Fruit fly (Drosophila melanogaster) whole organism, prepupa: ENCODE measurements around the gene CG4186.

Experiments used
- CG10631 ChIP-seq: fragments of 200-800 bp; sonication (Bioruptor generic); optimal IDR thresholded peaks from 2 replicates; lab custom pipeline; 2016; ENCODE audit warnings: missing biosample characterization, missing genetic modification characterization
- CG11902 ChIP-seq: fragments of 200-800 bp; sonication (Bioruptor generic); optimal IDR thresholded peaks from 3 replicates; lab custom pipeline; 2016; ENCODE audit warnings: missing biosample characterization, missing genetic modification characterization
- CG15336 ChIP-seq: fragments of 200-800 bp; sonication (Bioruptor generic); IDR thresholded peaks from 2 replicates; pipeline ENCODE4 v1.3.6; 2022; ENCODE audit warnings: missing biosample characterization, missing genetic modification characterization
- CG1621 ChIP-seq: fragments of 200-800 bp; sonication (Bioruptor generic); optimal IDR thresholded peaks from 3 replicates; lab custom pipeline; 2018; ENCODE audit warnings: missing biosample characterization, mild to moderate bottlenecking, missing genetic modification characterization
- CG31627 ChIP-seq: fragments of 200-800 bp; sonication (Bioruptor generic); optimal IDR thresholded peaks from 3 replicates; lab custom pipeline; 2016; ENCODE audit warnings: missing biosample characterization, missing genetic modification characterization
- CG34406 ChIP-seq: fragments of 200-800 bp; sonication (Bioruptor generic); optimal IDR thresholded peaks from 3 replicates; lab custom pipeline; 2016; ENCODE audit warnings: missing biosample characterization, missing genetic modification characterization
- CG3919 ChIP-seq: fragments of 200-800 bp; sonication (Bioruptor generic); optimal IDR thresholded peaks from 3 replicates; lab custom pipeline; 2016; ENCODE audit warnings: missing biosample characterization, missing genetic modification characterization
- CG4318 ChIP-seq: fragments of 200-800 bp; sonication (Bioruptor generic); optimal IDR thresholded peaks from 3 replicates; lab custom pipeline; 2017; ENCODE audit warnings: missing biosample characterization, mild to moderate bottlenecking, missing genetic modification characterization
- CG6163 ChIP-seq: fragments of 200-800 bp; sonication (Bioruptor generic); IDR thresholded peaks from 3 replicates; pipeline ENCODE4 v1.3.6; 2022; ENCODE audit warnings: missing biosample characterization, missing genetic modification characterization
- CG6276 ChIP-seq: fragments of 200-800 bp; sonication (Bioruptor generic); optimal IDR thresholded peaks from 2 replicates; lab custom pipeline; 2017; ENCODE audit warnings: missing biosample characterization, mild to moderate bottlenecking, missing genetic modification characterization
- CG6808 ChIP-seq: fragments of 200-800 bp; sonication (Bioruptor generic); optimal IDR thresholded peaks from 3 replicates; lab custom pipeline; 2017; ENCODE audit warnings: missing biosample characterization, missing genetic modification characterization, mild to moderate bottlenecking, moderate library complexity, missing genetic modification reagents
- CG7368 ChIP-seq: fragments of 200-800 bp; sonication (Bioruptor generic); optimal IDR thresholded peaks from 3 replicates; lab custom pipeline; 2016; ENCODE audit warnings: missing biosample characterization, missing genetic modification characterization
- CG8119 ChIP-seq: fragments of 200-800 bp; sonication (Bioruptor generic); IDR thresholded peaks from 3 replicates; pipeline ENCODE4 v1.3.6; 2022; ENCODE audit warnings: missing biosample characterization, missing genetic modification characterization
- CG8319 ChIP-seq: fragments of 200-800 bp; sonication (Bioruptor generic); optimal IDR thresholded peaks from 3 replicates; lab custom pipeline; 2016; ENCODE audit warnings: missing biosample characterization, missing genetic modification characterization
- CG8632 ChIP-seq: fragments of 200-800 bp; sonication (Bioruptor generic); optimal IDR thresholded peaks from 3 replicates; lab custom pipeline; 2016; ENCODE audit warnings: missing biosample characterization, missing genetic modification characterization
- CG9139 ChIP-seq: fragments of 200-800 bp; sonication (Bioruptor generic); optimal IDR thresholded peaks from 3 replicates; lab custom pipeline; 2017; ENCODE audit warnings: missing biosample characterization, mild to moderate bottlenecking, missing genetic modification characterization
- Eip75B ChIP-seq: fragments of 200-800 bp; sonication (Bioruptor generic); optimal IDR thresholded peaks from 3 replicates; lab custom pipeline; 2016; ENCODE audit warnings: missing biosample characterization, missing genetic modification characterization
- Eip78C ChIP-seq: fragments of 200-800 bp; sonication (Bioruptor generic); peaks from one replicate; lab custom pipeline; 2016; ENCODE audit warnings: missing biosample characterization, missing genetic modification characterization
- Eip93F ChIP-seq: fragments of 200-800 bp; sonication (Bioruptor generic); optimal IDR thresholded peaks from 2 replicates; lab custom pipeline; 2016; ENCODE audit warnings: missing biosample characterization, mild to moderate bottlenecking, missing genetic modification characterization
- Hr38 ChIP-seq: sonication (Bioruptor generic); optimal IDR thresholded peaks from 2 replicates; lab custom pipeline; 2016; ENCODE audit warnings: missing biosample characterization, missing genetic modification characterization
- Hr39 ChIP-seq: fragments of 200-800 bp; sonication (Bioruptor generic); optimal IDR thresholded peaks from 2 replicates; lab custom pipeline; 2016; ENCODE audit warnings: missing biosample characterization, missing genetic modification characterization
- Hr4 ChIP-seq: fragments of 200-800 bp; sonication (Bioruptor generic); optimal IDR thresholded peaks from 3 replicates; lab custom pipeline; 2016; ENCODE audit warnings: missing biosample characterization, missing genetic modification characterization
- Lpt ChIP-seq: fragments of 200-800 bp; sonication (Bioruptor generic); optimal IDR thresholded peaks from 3 replicates; lab custom pipeline; 2016; ENCODE audit warnings: missing biosample characterization, missing genetic modification characterization
- Met ChIP-seq: fragments of 200-800 bp; sonication (Bioruptor generic); optimal IDR thresholded peaks from 3 replicates; lab custom pipeline; 2016; ENCODE audit warnings: missing biosample characterization, missing genetic modification characterization
- OdsH ChIP-seq: fragments of 200-800 bp; sonication (Bioruptor generic); optimal IDR thresholded peaks from 3 replicates; lab custom pipeline; 2016; ENCODE audit warnings: missing biosample characterization, missing genetic modification characterization
- Sox102F ChIP-seq: fragments of 200-800 bp; sonication (Bioruptor generic); optimal IDR thresholded peaks from 2 replicates; lab custom pipeline; 2016; ENCODE audit warnings: missing biosample characterization, mild to moderate bottlenecking, missing genetic modification characterization
- Sox14 ChIP-seq: fragments of 200-800 bp; sonication (Bioruptor generic); optimal IDR thresholded peaks from 3 replicates; lab custom pipeline; 2016; ENCODE audit warnings: missing biosample characterization, missing genetic modification characterization
- cyc ChIP-seq: fragments of 200-800 bp; sonication (Bioruptor generic); optimal IDR thresholded peaks from 3 replicates; lab custom pipeline; 2016; ENCODE audit warnings: missing biosample characterization, missing genetic modification characterization
- dsx ChIP-seq: fragments of 200-800 bp; optimal IDR thresholded peaks from 3 replicates; lab custom pipeline; 2019; ENCODE audit warnings: missing biosample characterization, mild to moderate bottlenecking, missing genetic modification characterization, moderate library complexity; ENCODE audit not compliant: poor library complexity, severe bottlenecking
- esn ChIP-seq: fragments of 200-800 bp; sonication (Bioruptor generic); optimal IDR thresholded peaks from 2 replicates; lab custom pipeline; 2016; ENCODE audit warnings: missing biosample characterization, mild to moderate bottlenecking, missing genetic modification characterization, moderate library complexity
- fd85E ChIP-seq: fragments of 200-800 bp; sonication (Bioruptor generic); optimal IDR thresholded peaks from 3 replicates; lab custom pipeline; 2016; ENCODE audit warnings: missing biosample characterization, missing genetic modification characterization
- fkh ChIP-seq: fragments of 200-800 bp; sonication (Bioruptor generic); optimal IDR thresholded peaks from 3 replicates; lab custom pipeline; 2017; ENCODE audit warnings: missing biosample characterization, mild to moderate bottlenecking, missing genetic modification characterization, moderate library complexity
- lz ChIP-seq: fragments of 200-800 bp; sonication (Bioruptor generic); optimal IDR thresholded peaks from 3 replicates; lab custom pipeline; 2016; ENCODE audit warnings: missing biosample characterization, missing genetic modification characterization
- net ChIP-seq: fragments of 200-800 bp; sonication (Bioruptor generic); optimal IDR thresholded peaks from 3 replicates; lab custom pipeline; 2016; ENCODE audit warnings: missing biosample characterization, missing genetic modification characterization
- salr ChIP-seq, 2 experiments: fragments of 200-800 bp; sonication (Bioruptor generic); optimal IDR thresholded peaks; 3 replicates each; lab custom pipeline; 2016 to 2018; ENCODE audit warnings: missing biosample characterization in 2 of 2, missing genetic modification characterization in 2 of 2, mild to moderate bottlenecking in 1 of 2
- spab ChIP-seq: fragments of 200-800 bp; sonication (Bioruptor generic); optimal IDR thresholded peaks from 2 replicates; lab custom pipeline; 2017; ENCODE audit warnings: missing biosample characterization, mild to moderate bottlenecking, missing genetic modification characterization, missing genetic modification reagents
- ss ChIP-seq, 2 experiments: fragments of 200-800 bp; sonication (Bioruptor generic); optimal IDR thresholded peaks; 2 replicates in 1 of 2; 3 replicates in 1 of 2; lab custom pipeline; 2017 to 2018; ENCODE audit warnings: mild to moderate bottlenecking in 2 of 2, missing biosample characterization in 2 of 2, missing genetic modification characterization in 2 of 2, moderate library complexity in 1 of 2
- svp ChIP-seq: fragments of 200-800 bp; sonication (Bioruptor generic); peaks from one replicate; lab custom pipeline; 2016; ENCODE audit warnings: missing biosample characterization, missing genetic modification characterization
- topi ChIP-seq: fragments of 200-800 bp; sonication (Bioruptor generic); optimal IDR thresholded peaks from 3 replicates; lab custom pipeline; 2016; ENCODE audit warnings: missing biosample characterization, missing genetic modification characterization
- vri ChIP-seq: fragments of 200-800 bp; sonication (Bioruptor generic); optimal IDR thresholded peaks from 3 replicates; lab custom pipeline; 2016; ENCODE audit warnings: missing biosample characterization, mild to moderate bottlenecking, missing genetic modification characterization

CG4186 gene

dm6 chr3L:20733530-20734257 is 35.7 kb upstream of the CG4186 start (continued):
- peak; percentile 17 for TF ChIP-seq Hr39 (GFP tag; lab: Kevin White, UChicago)
- TF ChIP-seq dsx = peak; percentile 36
- TF ChIP-seq topi (GFP tag; lab: Kevin White, UChicago) = peak; percentile 36
- TF ChIP-seq Sox102F (GFP tag; lab: Kevin White, UChicago) = peak; percentile 27
- no peak for TF ChIP-seq CG11902 (GFP tag; lab: Kevin White, UChicago)
- TF ChIP-seq Hr4 (GFP tag; lab: Kevin White, UChicago) = peak; percentile 39
- TF ChIP-seq fd85E (GFP tag; lab: Kevin White, UChicago) = no peak
- TF ChIP-seq CG6163 (GFP tag; lab: Robert Waterston, UW) = 0 out of 3 replicates have a peak, but pooled peaks have one; percentile 7
- no peak for TF ChIP-seq CG1621
- no peak for TF ChIP-seq Eip93F (GFP tag; lab: Kevin White, UChicago)
- no peak for TF ChIP-seq CG7368 (GFP tag; lab: Kevin White, UChicago)
- TF ChIP-seq CG8632 = no peak
- peak; percentile 33 for TF ChIP-seq CG31627 (GFP tag; lab: Kevin White, UChicago)
- TF ChIP-seq fkh (GFP tag; lab: Kevin White, UChicago) = no peak
- no peak for TF ChIP-seq CG8319 (GFP tag; lab: Kevin White, UChicago)
- TF ChIP-seq esn (GFP tag; lab: Kevin White, UChicago) = peak; percentile 43
- no peak for TF ChIP-seq CG3919
- TF ChIP-seq lz (GFP tag; lab: Kevin White, UChicago) = no peak
- TF ChIP-seq cyc (GFP tag; lab: Kevin White, UChicago) = no peak
- peak; percentile 45 for TF ChIP-seq OdsH
- TF ChIP-seq Lpt (GFP tag; lab: Kevin White, UChicago) = peak; percentile 15
- no peak for TF ChIP-seq CG6276 (GFP tag; lab: Kevin White, UChicago)
- no peak for TF ChIP-seq CG4318 (GFP tag; lab: Kevin White, UChicago)
- TF ChIP-seq Met (GFP tag; lab: Kevin White, UChicago) = no peak
- TF ChIP-seq CG15336 (GFP tag; lab: Robert Waterston, UW) = no peak
- TF ChIP-seq net (GFP tag; lab: Kevin White, UChicago) = no peak
- TF ChIP-seq CG9139 (GFP tag; lab: Kevin White, UChicago) = no peak
- peak; percentile 5 for TF ChIP-seq CG10631
- no peak for TF ChIP-seq ss (GFP tag; optimal IDR thresholded peaks at IDR 0.05; lab: Kevin White, UChicago)
- peak; percentile 70 for TF ChIP-seq svp (GFP tag; lab: Kevin White, UChicago)

- TF ChIP-seq Eip78C (GFP tag; lab: Kevin White, UChicago) (peak; percentile 23), Eip75B (no peak)
Measured at dm6 chr3L:20734258-20734624, 35.1 kb upstream of the CG4186 start.

- TF ChIP-seq svp (GFP tag; lab: Kevin White, UChicago) (peak; percentile 2), CG8119 (GFP tag; lab: Robert Waterston, UW) (0 out of 3 replicates have a peak, but pooled peaks have one; percentile 0), CG8319 (GFP tag; lab: Kevin White, UChicago) (peak; percentile 21), Lpt (GFP tag; lab: Kevin White, UChicago) (no peak)
- TF ChIP-seq, all 60 proteins: peak for 3
Measured at dm6 chr3L:20736266-20736665, 33.1 kb upstream of the CG4186 start.

- TF ChIP-seq fkh (GFP tag; lab: Kevin White, UChicago) (peak; percentile 24), CG34406 (GFP tag; lab: Kevin White, UChicago) (peak; percentile 5), Eip78C (GFP tag; lab: Kevin White, UChicago) (peak; percentile 52), CG9139 (GFP tag; lab: Kevin White, UChicago) (peak; percentile 30), CG7368 (GFP tag; lab: Kevin White, UChicago) (no peak), spab (peak; percentile 5), CG3919 (peak; percentile 8), vri (GFP tag; lab: Kevin White, UChicago) (peak; percentile 3), dsx (no peak), CG31627 (GFP tag; lab: Kevin White, UChicago) (no peak), svp (GFP tag; lab: Kevin White, UChicago) (peak; percentile 65), ss (GFP tag; optimal IDR thresholded peaks at IDR 0.05; lab: Kevin White, UChicago) (peak; percentile 1 to 35), CG6808 (GFP tag; lab: Kevin White, UChicago) (peak; percentile 15), Sox102F (GFP tag; lab: Kevin White, UChicago) (no peak), salr (GFP tag; optimal IDR thresholded peaks at IDR 0.05; lab: Kevin White, UChicago) (peak in 1 of 2 experiments; percentile 25), lz (GFP tag; lab: Kevin White, UChicago) (no peak), Hr38 (GFP tag; lab: Kevin White, UChicago) (no peak), Sox14 (GFP tag; lab: Kevin White, UChicago) (no peak)
Measured at dm6 chr3L:20737346-20737745, 32.0 kb upstream of the CG4186 start.
